Worm (Caenorhabditis elegans): ENCODE measurements around the gene F44A2.3.

F44A2.3 gene

ce11 chrV:9255480-9255879, 49.7 kb upstream of the F44A2.3 start (continued):
- TF ChIP-seq zip-11 (GFP tag; IDR thresholded peaks at IDR 0.05) (no peak), F37D6.2 (tag; optimal IDR thresholded peaks at IDR 0.05) (no peak), tra-1 (GFP tag; IDR thresholded peaks at IDR 0.05) (no peak), daf-16 (GFP tag; optimal IDR thresholded peaks at IDR 0.05) (no peak), daf-16 (tag; optimal IDR thresholded peaks at IDR 0.05) (peak; percentile 71), mdl-1 (tag; optimal IDR thresholded peaks at IDR 0.05) (no peak), nhr-41 (GFP tag; IDR thresholded peaks at IDR 0.05) (no peak)

- no peak for TF ChIP-seq F37D6.2 (tag; optimal IDR thresholded peaks at IDR 0.05)
- TF ChIP-seq nhr-76 (tag; optimal IDR thresholded peaks at IDR 0.05), result no peak
- TF ChIP-seq lir-3 (tag; optimal IDR thresholded peaks at IDR 0.05), result no peak
- peak in 1 of 2 experiments; percentile 78 for TF ChIP-seq unc-62 (GFP tag; optimal IDR thresholded peaks at IDR 0.05 in 1 of 2)
- TF ChIP-seq unc-62 (tag; optimal IDR thresholded peaks at IDR 0.05), result no peak
- TF ChIP-seq zip-11 (GFP tag; IDR thresholded peaks at IDR 0.05), result no peak
- no peak for TF ChIP-seq cey-2 (tag; optimal IDR thresholded peaks at IDR 0.05; ENCODE audit: borderline replicate concordance, insufficient read depth)
Measured at ce11 chrV:9257467-9257866, 47.7 kb upstream of the F44A2.3 start, which contains the start of gene F07C3.16. F07C3.16 (minus strand) TSS chrV:9257567.

- TF ChIP-seq pha-4 (GFP tag; IDR thresholded peaks at IDR 0.05) (no peak), pha-4 (tag; optimal IDR thresholded peaks at IDR 0.05) (no peak), nhr-11 (tag; optimal IDR thresholded peaks at IDR 0.05) (peak; percentile 4)
Measured at ce11 chrV:9260411-9260810, 44.8 kb upstream of the F44A2.3 start.

- no peak for TF ChIP-seq ztf-11 (tag; optimal IDR thresholded peaks at IDR 0.05)
- peak in 1 of 2 experiments; percentile 53 for TF ChIP-seq unc-62 (GFP tag; optimal IDR thresholded peaks at IDR 0.05 in 1 of 2)
- no peak for TF ChIP-seq unc-62 (tag; optimal IDR thresholded peaks at IDR 0.05)
Measured at ce11 chrV:9261492-9261891, 43.7 kb upstream of the F44A2.3 start, which contains the start of gene nhr-36. nhr-36 (minus strand) TSS chrV:9261592.

ce11 chrV:9262708-9263107, 42.5 kb upstream of the F44A2.3 start:
- TF ChIP-seq lin-38 (GFP tag; IDR thresholded peaks at IDR 0.05) (no peak), nhr-77 (tag; optimal IDR thresholded peaks at IDR 0.05) (peak; percentile 7), aha-1 (tag) (no peak), ceh-20 (GFP tag; IDR thresholded peaks at IDR 0.05) (no peak), hlh-30 (tag; optimal IDR thresholded peaks at IDR 0.05; ENCODE audit: insufficient read depth) (no peak), ztf-7 (tag; optimal IDR thresholded peaks at IDR 0.05) (no peak), ceh-62 (tag; optimal IDR thresholded peaks at IDR 0.05) (no peak), daf-16 (GFP tag; optimal IDR thresholded peaks at IDR 0.05) (no peak), daf-16 (tag; optimal IDR thresholded peaks at IDR 0.05) (peak; percentile 52), unc-62 (GFP tag; optimal IDR thresholded peaks at IDR 0.05 in 1 of 2) (no peak), unc-62 (tag; optimal IDR thresholded peaks at IDR 0.05) (no peak), mdl-1 (tag; optimal IDR thresholded peaks at IDR 0.05) (no peak), madf-9 (GFP tag; conservative IDR thresholded peaks at IDR 0.05) (no peak), nhr-28 (tag; optimal IDR thresholded peaks at IDR 0.05) (peak; percentile 43), gei-8 (GFP tag; optimal IDR thresholded peaks at IDR 0.05) (no peak), dpl-1 (GFP tag; optimal IDR thresholded peaks at IDR 0.05) (no peak), fkh-10 (GFP tag; optimal IDR thresholded peaks at IDR 0.05) (no peak), dmd-9 (GFP tag; IDR thresholded peaks at IDR 0.05) (no peak), dve-1 (tag; optimal IDR thresholded peaks at IDR 0.05; ENCODE audit: insufficient read depth) (peak; percentile 22), dmd-6 (GFP tag; IDR thresholded peaks at IDR 0.05) (peak; percentile 47), Y48G9A.11 (GFP tag; IDR thresholded peaks at IDR 0.05) (no peak), Y5F2A.4 (GFP tag; optimal IDR thresholded peaks at IDR 0.05) (no peak), aly-2 (tag; optimal IDR thresholded peaks at IDR 0.05) (no peak), ctbp-1 (GFP tag; IDR thresholded peaks at IDR 0.05) (no peak)
